Fruit fly (Drosophila melanogaster): ENCODE results near the gene bru1.

DNA sequence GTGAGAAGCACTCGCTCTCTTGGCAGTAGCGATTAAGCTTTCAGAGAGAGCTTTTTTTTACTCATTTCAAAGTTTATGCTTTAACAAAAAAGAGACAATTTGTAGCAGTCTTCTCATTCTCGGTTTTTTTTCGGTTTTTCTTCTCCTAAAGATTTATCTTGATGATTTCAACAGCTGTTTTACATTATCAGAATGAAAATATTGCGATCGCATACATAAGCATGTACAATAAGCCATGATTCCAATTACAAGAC is 40.8 kb upstream of the bru1 start:
- TF ChIP-seq ttk (optimal IDR thresholded peaks at IDR 0.05): no peak
- TF ChIP-seq h (optimal IDR thresholded peaks at IDR 0.05): no peak
- no peak for TF ChIP-seq psq (optimal IDR thresholded peaks at IDR 0.05)

Measured in Kc167 (cell line).